Fruit fly (Drosophila melanogaster): Measurements from ENCODE around the gene CG8607.
A peak's percentile ranks its signal among the peaks of the same experiment; 100 is the strongest.

The CG8607 gene

DNA sequence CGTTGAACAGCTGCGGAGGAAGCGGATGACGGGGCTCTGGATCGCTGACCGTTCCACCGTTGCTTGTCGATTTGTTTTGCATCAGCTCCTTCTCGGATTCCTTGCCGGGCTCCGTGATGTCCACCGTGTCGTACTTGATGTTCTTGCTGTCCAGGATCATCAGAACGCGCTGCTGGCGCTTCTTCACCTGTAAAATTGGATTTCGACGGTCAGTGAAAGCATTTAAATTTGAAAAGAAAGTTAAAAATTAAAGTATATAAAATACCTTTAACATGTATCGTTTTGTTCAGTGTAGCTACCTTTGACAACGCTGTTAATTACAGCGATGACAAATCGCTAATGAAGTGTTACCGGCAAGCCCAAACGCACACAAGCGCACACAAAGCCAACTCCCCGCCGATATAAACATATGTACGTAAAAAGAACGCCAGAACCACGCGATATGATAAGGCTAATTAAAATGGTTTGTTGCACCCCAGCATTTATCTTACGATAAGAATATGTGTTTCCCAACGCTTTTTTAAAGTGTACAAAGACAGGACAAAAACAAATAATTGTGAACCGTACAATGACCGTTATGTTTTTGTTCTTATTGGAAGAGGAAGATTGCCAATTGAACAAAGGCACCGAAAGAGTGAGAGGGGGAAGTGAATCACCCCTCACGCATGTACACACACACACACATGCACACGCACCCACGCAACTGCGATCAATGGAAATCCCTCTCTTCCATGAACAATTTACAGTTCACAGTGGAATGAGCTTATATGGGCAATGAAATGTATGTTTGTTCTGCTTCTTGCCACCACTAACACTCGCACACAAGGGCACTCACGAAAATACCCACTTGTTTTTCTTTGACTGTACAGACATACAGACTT, 48.2 kb downstream of the CG8607 start (continued):
- peak; percentile 58 for TF ChIP-seq gem (tag; optimal IDR thresholded peaks at IDR 0.05)
- peak in 1 of 2 experiments; percentile 37 for TF ChIP-seq bsh (GFP tag; optimal IDR thresholded peaks at IDR 0.05)
- peak; percentile 9 for TF ChIP-seq CG12391 (tag; optimal IDR thresholded peaks at IDR 0.05)
- no peak for TF ChIP-seq ken (GFP tag; IDR thresholded peaks at IDR 0.05)
- peak; percentile 40; the same call in 1 of the 2 replicates for TF ChIP-seq CG10366 (GFP tag; IDR thresholded peaks at IDR 0.05)
- peak; percentile 27 for TF ChIP-seq dmrt99B (tag; optimal IDR thresholded peaks at IDR 0.05)
- no peak for TF ChIP-seq pnt (GFP tag; optimal IDR thresholded peaks at IDR 0.05)
- peak; percentile 24 for TF ChIP-seq cwo (GFP tag; optimal IDR thresholded peaks at IDR 0.05)
- TF ChIP-seq CG15514 (GFP tag; optimal IDR thresholded peaks at IDR 0.05), result peak; percentile 34
- TF ChIP-seq tup (GFP tag; optimal IDR thresholded peaks at IDR 0.05), result no peak
- TF ChIP-seq crol (GFP tag; IDR thresholded peaks at IDR 0.05), result peak; percentile 86; the same call in 1 of the 2 replicates
- peak; percentile 54 for TF ChIP-seq CG15269 (tag; optimal IDR thresholded peaks at IDR 0.05)
- TF ChIP-seq CG43689 (GFP tag; IDR thresholded peaks at IDR 0.05), result no peak
- TF ChIP-seq CTCF (GFP tag; optimal IDR thresholded peaks at IDR 0.05), result peak; percentile 39
- TF ChIP-seq dimm (GFP tag; IDR thresholded peaks at IDR 0.05), result no peak
- peak; percentile 9 for TF ChIP-seq en (GFP tag; optimal IDR thresholded peaks at IDR 0.05)
- peak; percentile 71 for TF ChIP-seq Ets65A (GFP tag)
- TF ChIP-seq chinmo (GFP tag; IDR thresholded peaks at IDR 0.05; ENCODE audit: partially characterized antibody), result peak; percentile 81; the same call in 2 of the 4 replicates
- peak; percentile 45 for TF ChIP-seq CG2678 (tag; optimal IDR thresholded peaks at IDR 0.05)
- peak; percentile 7 for TF ChIP-seq Hsf (GFP tag; optimal IDR thresholded peaks at IDR 0.05)
- peak; percentile 8; the same call in 1 of the 3 replicates for TF ChIP-seq CG16813 (GFP tag; IDR thresholded peaks at IDR 0.05; ENCODE audit: partially characterized antibody)
- TF ChIP-seq insv (GFP tag; optimal IDR thresholded peaks at IDR 0.05), result peak; percentile 11 to 92
- no peak for TF ChIP-seq HLH3B (GFP tag; IDR thresholded peaks at IDR 0.05)
- peak; percentile 53 for TF ChIP-seq CG18599 (GFP tag; optimal IDR thresholded peaks at IDR 0.05)
- no peak for TF ChIP-seq Ssrp (tag; optimal IDR thresholded peaks at IDR 0.05)
- TF ChIP-seq CG14050 (GFP tag; IDR thresholded peaks at IDR 0.05), result peak; percentile 53; the same call in 2 of the 3 replicates
- 0 out of 2 replicates have a peak, but pooled peaks have one; percentile 30 for TF ChIP-seq unc-4 (GFP tag; IDR thresholded peaks at IDR 0.05; ENCODE audit: partially characterized antibody)
- TF ChIP-seq CG1832 (GFP tag; optimal IDR thresholded peaks at IDR 0.05), result no peak
- TF ChIP-seq her (GFP tag; optimal IDR thresholded peaks at IDR 0.05), result no peak
- TF ChIP-seq Trl (optimal IDR thresholded peaks at IDR 0.05), result peak in 1 of 2 experiments; percentile 19
- no peak for TF ChIP-seq Trl (GFP tag; optimal IDR thresholded peaks at IDR 0.05)
- no peak for TF ChIP-seq sisA (GFP tag; IDR thresholded peaks at IDR 0.05)
- peak; percentile 20 for TF ChIP-seq CG17829 (tag; optimal IDR thresholded peaks at IDR 0.05)
- TF ChIP-seq hth (optimal IDR thresholded peaks at IDR 0.05), result no peak
- peak; percentile 42; the same call in 1 of the 2 replicates for TF ChIP-seq CG32767 (GFP tag; IDR thresholded peaks at IDR 0.05)
- no peak for TF ChIP-seq CG15696 (tag; optimal IDR thresholded peaks at IDR 0.05)
- TF ChIP-seq Stat92E (GFP tag; optimal IDR thresholded peaks at IDR 0.05), result no peak
- TF ChIP-seq Jarid2 (GFP tag; optimal IDR thresholded peaks at IDR 0.05), result no peak
- no peak for TF ChIP-seq Oaz (GFP tag; IDR thresholded peaks at IDR 0.05)
- TF ChIP-seq gce (GFP tag; IDR thresholded peaks at IDR 0.05), result no peak
- TF ChIP-seq pho (GFP tag; optimal IDR thresholded peaks at IDR 0.05), result no peak
- TF ChIP-seq PHDP (tag; optimal IDR thresholded peaks at IDR 0.05), result peak; percentile 38
- peak; percentile 94; the same call in 2 of the 3 replicates for TF ChIP-seq sr (GFP tag; IDR thresholded peaks at IDR 0.05)
- no peak for TF ChIP-seq CG6683 (GFP tag; optimal IDR thresholded peaks at IDR 0.05)
- peak; percentile 22 for TF ChIP-seq CG7556 (GFP tag; optimal IDR thresholded peaks at IDR 0.05)
- peak; percentile 30 for TF ChIP-seq lbe (GFP tag; optimal IDR thresholded peaks at IDR 0.05)
- TF ChIP-seq CG12769 (tag; optimal IDR thresholded peaks at IDR 0.05), result peak; percentile 48
- peak; percentile 0 for TF ChIP-seq CG10274 (GFP tag; optimal IDR thresholded peaks at IDR 0.05)
